Fruit fly (Drosophila melanogaster): ENCODE measurements around the gene CG46280.

Gene CG46280

dm6 chr3R:12982167-12982981 is 48.1 kb downstream of the CG46280 start (continued):
- TF ChIP-seq knrl (GFP tag; IDR thresholded peaks at IDR 0.05; ENCODE audit: partially characterized antibody) (no peak), h (optimal IDR thresholded peaks at IDR 0.05) (no peak), CG7745 (tag; optimal IDR thresholded peaks at IDR 0.05) (no peak), Hmx (GFP tag; optimal IDR thresholded peaks at IDR 0.05) (peak; percentile 63), CG13624 (GFP tag; optimal IDR thresholded peaks at IDR 0.05) (peak; percentile 38), Myb (GFP tag; optimal IDR thresholded peaks at IDR 0.05) (no peak), CG10267 (tag; optimal IDR thresholded peaks at IDR 0.05) (peak; percentile 49), ase (GFP tag; IDR thresholded peaks at IDR 0.05) (peak; percentile 52; the same call in 1 of the 3 replicates), CG16813 (GFP tag; IDR thresholded peaks at IDR 0.05; ENCODE audit: partially characterized antibody) (no peak), B-H2 (GFP tag; optimal IDR thresholded peaks at IDR 0.05) (peak; percentile 66), CG4282 (GFP tag; optimal IDR thresholded peaks at IDR 0.05) (no peak), gcm (GFP tag; optimal IDR thresholded peaks at IDR 0.05) (peak; percentile 38), Dip2 (GFP tag; IDR thresholded peaks at IDR 0.05) (no peak), yki (optimal IDR thresholded peaks at IDR 0.05) (no peak), tup (GFP tag; optimal IDR thresholded peaks at IDR 0.05) (peak; percentile 27), CG10147 (GFP tag; optimal IDR thresholded peaks at IDR 0.05) (peak; percentile 57), CG7271 (tag; optimal IDR thresholded peaks at IDR 0.05) (no peak), CG12236 (GFP tag; optimal IDR thresholded peaks at IDR 0.05) (peak; percentile 2), Rfx (GFP tag; IDR thresholded peaks at IDR 0.05) (peak; percentile 80; the same call in 1 of the 2 replicates), btn (GFP tag; optimal IDR thresholded peaks at IDR 0.05) (no peak), CG13894 (tag; optimal IDR thresholded peaks at IDR 0.05) (peak; percentile 71), ssp (GFP tag; IDR thresholded peaks at IDR 0.05) (peak; percentile 14; the same call in 1 of the 2 replicates), CG13123 (GFP tag; optimal IDR thresholded peaks at IDR 0.05) (no peak), CG10654 (GFP tag; optimal IDR thresholded peaks at IDR 0.05) (peak; percentile 10), pan (optimal IDR thresholded peaks at IDR 0.05) (no peak), pan (GFP tag; optimal IDR thresholded peaks at IDR 0.05 in 1 of 2, IDR thresholded peaks at IDR 0.05 in 1 of 2) (peak in 1 of 2 experiments; percentile 64), MBD-R2 (GFP tag; IDR thresholded peaks at IDR 0.05) (0 out of 2 replicates have a peak, but pooled peaks have one; percentile 24), caup (GFP tag; optimal IDR thresholded peaks at IDR 0.05; ENCODE audit: severe bottlenecking) (peak; percentile 78), org-1 (GFP tag; optimal IDR thresholded peaks at IDR 0.05) (peak; percentile 43), Mes4 (GFP tag; optimal IDR thresholded peaks at IDR 0.05) (no peak), Doc2 (GFP tag; IDR thresholded peaks at IDR 0.05) (no peak), gem (tag; optimal IDR thresholded peaks at IDR 0.05) (peak; percentile 82), CG9609 (GFP tag; optimal IDR thresholded peaks at IDR 0.05) (no peak), TFAM (GFP tag; optimal IDR thresholded peaks at IDR 0.05) (no peak), CG15514 (GFP tag; optimal IDR thresholded peaks at IDR 0.05) (peak; percentile 59), trem (tag; optimal IDR thresholded peaks at IDR 0.05) (peak; percentile 14), tna (GFP tag; IDR thresholded peaks at IDR 0.05; ENCODE audit: partially characterized antibody) (no peak), CG12104 (GFP tag; optimal IDR thresholded peaks at IDR 0.05) (peak; percentile 41), bbx (GFP tag; IDR thresholded peaks at IDR 0.05; ENCODE audit: partially characterized antibody) (0 out of 2 replicates have a peak, but pooled peaks have one; percentile 25), HLH4C (GFP tag; IDR thresholded peaks at IDR 0.05; ENCODE audit: partially characterized antibody) (no peak), CG17385 (GFP tag; optimal IDR thresholded peaks at IDR 0.05) (peak; percentile 80), CG9727 (GFP tag; optimal IDR thresholded peaks at IDR 0.05) (peak; percentile 76), otp (GFP tag; IDR thresholded peaks at IDR 0.05) (0 out of 3 replicates have a peak, but pooled peaks have one; percentile 25), zf30C (GFP tag; optimal IDR thresholded peaks at IDR 0.05) (no peak), Xbp1 (GFP tag; optimal IDR thresholded peaks at IDR 0.05) (peak; percentile 69), ac (GFP tag; optimal IDR thresholded peaks at IDR 0.05) (no peak), Mrtf (GFP tag; IDR thresholded peaks at IDR 0.05) (peak; percentile 50; the same call in 1 of the 3 replicates), B-H1 (GFP tag; IDR thresholded peaks at IDR 0.05) (no peak), Hand (GFP tag; optimal IDR thresholded peaks at IDR 0.05) (peak; percentile 63)

Data from whole organism, embryonic.